Worm (Caenorhabditis elegans): ENCODE results near the gene fbxc-21.
A peak's percentile ranks its signal among the peaks of the same experiment; 100 is the strongest.

The fbxc-21 gene

ce11 chrII:1719153-1719552 is 26.4 kb upstream of the fbxc-21 start, which contains the start of gene fbxb-48:
TSS of gene fbxb-48 (minus strand) at chrII:1719253.
- TF ChIP-seq mab-5 (tag; optimal IDR thresholded peaks at IDR 0.05) (no peak), hlh-1 (tag; optimal IDR thresholded peaks at IDR 0.05) (peak; percentile 50), ceh-39 (tag; optimal IDR thresholded peaks at IDR 0.05) (no peak), sptf-1 (tag; optimal IDR thresholded peaks at IDR 0.05) (no peak), sem-2 (GFP tag; optimal IDR thresholded peaks at IDR 0.05) (no peak), lsy-2 (tag; optimal IDR thresholded peaks at IDR 0.05) (no peak)

ce11 chrII:1714772-1715353 is 22.1 kb upstream of the fbxc-21 start, which contains the start of gene btb-6:
TSS of gene btb-6 (plus strand) at chrII:1715303.
- TF ChIP-seq bed-3 (GFP tag; optimal IDR thresholded peaks at IDR 0.05): no peak
- no peak for TF ChIP-seq snpc-4 (tag; optimal IDR thresholded peaks at IDR 0.05)
- no peak for TF ChIP-seq unc-120 (tag; optimal IDR thresholded peaks at IDR 0.05; ENCODE audit: poor library complexity, severe bottlenecking)
- no peak for TF ChIP-seq flh-1 (GFP tag; optimal IDR thresholded peaks at IDR 0.05)
- TF ChIP-seq ceh-39 (tag; optimal IDR thresholded peaks at IDR 0.05): peak; percentile 9
- no peak for TF ChIP-seq ztf-11 (tag; optimal IDR thresholded peaks at IDR 0.05)
- no peak for TF ChIP-seq ceh-83 (GFP tag; optimal IDR thresholded peaks at IDR 0.05)
- TF ChIP-seq ham-2 (GFP tag; optimal IDR thresholded peaks at IDR 0.05): no peak
- peak; percentile 4 for TF ChIP-seq cnd-1 (tag; optimal IDR thresholded peaks at IDR 0.05)
- no peak for TF ChIP-seq drap-1 (GFP tag; optimal IDR thresholded peaks at IDR 0.05)
- no peak for TF ChIP-seq ceh-43 (GFP tag; optimal IDR thresholded peaks at IDR 0.05)
- peak; percentile 69 for TF ChIP-seq nhr-2 (tag; optimal IDR thresholded peaks at IDR 0.05)
- no peak for TF ChIP-seq hlh-1 (tag; optimal IDR thresholded peaks at IDR 0.05)
- TF ChIP-seq nhr-76 (tag; optimal IDR thresholded peaks at IDR 0.05): no peak
- TF ChIP-seq lin-32 (GFP tag; optimal IDR thresholded peaks at IDR 0.05): no peak
- no peak for TF ChIP-seq lin-13 (tag; optimal IDR thresholded peaks at IDR 0.05)
- no peak for TF ChIP-seq ces-1 (GFP tag; optimal IDR thresholded peaks at IDR 0.05)
- no peak for TF ChIP-seq mls-2 (tag; optimal IDR thresholded peaks at IDR 0.05)
- TF ChIP-seq elt-3 (tag; optimal IDR thresholded peaks at IDR 0.05): no peak
- no peak for TF ChIP-seq sptf-1 (tag; optimal IDR thresholded peaks at IDR 0.05)
- no peak for TF ChIP-seq lsy-2 (tag; optimal IDR thresholded peaks at IDR 0.05)

ce11 chrII:1712938-1713337 is 20.2 kb upstream of the fbxc-21 start, which contains the start of gene btb-7:
TSS of gene btb-7 (plus strand) at chrII:1713238.
- TF ChIP-seq lin-13 (tag; optimal IDR thresholded peaks at IDR 0.05) (no peak), mab-5 (tag; optimal IDR thresholded peaks at IDR 0.05) (no peak), drap-1 (GFP tag; optimal IDR thresholded peaks at IDR 0.05) (no peak), nhr-76 (tag; optimal IDR thresholded peaks at IDR 0.05) (no peak), zip-8 (tag; optimal IDR thresholded peaks at IDR 0.05) (no peak), ztf-11 (tag; optimal IDR thresholded peaks at IDR 0.05) (no peak), ceh-83 (GFP tag; optimal IDR thresholded peaks at IDR 0.05) (no peak), elt-1 (tag; optimal IDR thresholded peaks at IDR 0.05; ENCODE audit: borderline replicate concordance, insufficient read depth) (no peak), bed-3 (GFP tag; optimal IDR thresholded peaks at IDR 0.05) (no peak), nhr-237 (tag; optimal IDR thresholded peaks at IDR 0.05) (no peak)

ce11 chrII:1709959-1710358 is 17.2 kb upstream of the fbxc-21 start, which contains the start of gene fbxa-184:
TSS of gene fbxa-184 (plus strand) at chrII:1710259.
- TF ChIP-seq mab-5 (tag; optimal IDR thresholded peaks at IDR 0.05) (no peak), zip-8 (tag; optimal IDR thresholded peaks at IDR 0.05) (no peak), nhr-2 (tag; optimal IDR thresholded peaks at IDR 0.05) (no peak), ceh-39 (tag; optimal IDR thresholded peaks at IDR 0.05) (no peak), M03D4.4 (tag; optimal IDR thresholded peaks at IDR 0.05) (no peak), drap-1 (GFP tag; optimal IDR thresholded peaks at IDR 0.05) (no peak), ces-1 (GFP tag; optimal IDR thresholded peaks at IDR 0.05) (no peak), lsy-2 (tag; optimal IDR thresholded peaks at IDR 0.05) (no peak), bed-3 (GFP tag; optimal IDR thresholded peaks at IDR 0.05) (no peak), snpc-4 (tag; optimal IDR thresholded peaks at IDR 0.05) (no peak), pha-4 (tag; optimal IDR thresholded peaks at IDR 0.05) (no peak), nhr-76 (tag; optimal IDR thresholded peaks at IDR 0.05) (no peak), ztf-11 (tag; optimal IDR thresholded peaks at IDR 0.05) (no peak), ceh-83 (GFP tag; optimal IDR thresholded peaks at IDR 0.05) (no peak), nhr-12 (tag; optimal IDR thresholded peaks at IDR 0.05) (no peak), mep-1 (tag; optimal IDR thresholded peaks at IDR 0.05) (no peak), elt-3 (tag; optimal IDR thresholded peaks at IDR 0.05) (no peak), tbx-8 (GFP tag; optimal IDR thresholded peaks at IDR 0.05) (no peak)
